Worm (Caenorhabditis elegans): ENCODE measurements around the gene mdt-27.

Gene mdt-27

DNA sequence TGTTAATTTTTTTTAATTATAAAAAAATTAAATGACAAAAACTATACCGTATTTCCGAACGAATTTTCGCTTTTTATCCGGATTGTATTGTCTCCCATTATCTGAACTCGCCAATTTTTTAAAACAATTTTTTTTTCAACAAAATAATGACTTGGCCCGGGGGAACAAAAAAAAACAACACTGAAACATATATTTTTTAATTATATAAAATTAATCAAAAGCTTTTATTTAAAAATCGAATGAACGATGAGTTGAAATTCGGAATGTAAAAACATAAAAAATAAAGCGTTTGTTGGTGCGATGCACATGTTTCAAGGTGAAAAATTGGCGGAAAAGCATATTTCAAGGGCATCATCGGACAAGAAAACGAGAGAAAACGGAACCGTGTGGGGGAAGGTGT, at the start of gene mdt-27:
Gene mdt-27 (minus strand): TSS at position 101 of the 400 bp plus-strand sequence.
- no peak for TF ChIP-seq lin-39 (tag; optimal IDR thresholded peaks at IDR 0.05)
- no peak for TF ChIP-seq ceh-20 (GFP tag; IDR thresholded peaks at IDR 0.05)
- no peak for TF ChIP-seq mxl-2 (GFP tag; conservative IDR thresholded peaks at IDR 0.05)
- peak; percentile 40 for TF ChIP-seq aha-1 (tag)
- TF ChIP-seq F26F4.8 (GFP tag; conservative IDR thresholded peaks at IDR 0.05): no peak
- no peak for TF ChIP-seq ceh-44 (GFP tag; IDR thresholded peaks at IDR 0.05)

DNA sequence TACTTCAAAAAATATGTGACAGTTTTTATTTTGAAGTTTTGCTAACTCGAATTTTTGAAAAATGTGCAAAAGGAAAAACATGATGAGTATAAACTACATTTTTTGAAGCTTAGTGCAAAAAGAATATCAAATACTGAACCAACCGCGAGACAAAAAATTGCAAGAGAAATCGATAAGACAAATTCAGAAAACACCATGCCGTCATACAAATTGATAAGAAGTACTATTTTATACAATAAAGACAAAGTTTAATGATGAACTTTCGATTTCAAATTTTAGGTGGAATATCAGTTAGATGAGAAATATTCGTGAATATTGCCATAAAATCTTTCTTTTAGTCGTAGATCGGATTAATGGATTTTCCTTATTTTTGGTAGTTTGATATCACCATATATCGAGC, 49.3 kb upstream of the mdt-27 start:
- TF ChIP-seq egl-27 (tag; optimal IDR thresholded peaks at IDR 0.05): no peak
- TF ChIP-seq unc-62 (GFP tag; optimal IDR thresholded peaks at IDR 0.05 in 1 of 2): no peak
- no peak for TF ChIP-seq unc-62 (tag; optimal IDR thresholded peaks at IDR 0.05)
- no peak for TF ChIP-seq jun-1 (tag; optimal IDR thresholded peaks at IDR 0.05)
- TF ChIP-seq dmd-6 (GFP tag; IDR thresholded peaks at IDR 0.05): peak; percentile 47
- TF ChIP-seq nhr-77 (tag; optimal IDR thresholded peaks at IDR 0.05): peak; percentile 7
- TF ChIP-seq hif-1 (tag; optimal IDR thresholded peaks at IDR 0.05): no peak
- no peak for TF ChIP-seq daf-16 (GFP tag; optimal IDR thresholded peaks at IDR 0.05)
- peak; percentile 52 for TF ChIP-seq daf-16 (tag; optimal IDR thresholded peaks at IDR 0.05)
- TF ChIP-seq dve-1 (tag; optimal IDR thresholded peaks at IDR 0.05; ENCODE audit: insufficient read depth): peak; percentile 22
- peak; percentile 43 for TF ChIP-seq nhr-28 (tag; optimal IDR thresholded peaks at IDR 0.05)

DNA sequence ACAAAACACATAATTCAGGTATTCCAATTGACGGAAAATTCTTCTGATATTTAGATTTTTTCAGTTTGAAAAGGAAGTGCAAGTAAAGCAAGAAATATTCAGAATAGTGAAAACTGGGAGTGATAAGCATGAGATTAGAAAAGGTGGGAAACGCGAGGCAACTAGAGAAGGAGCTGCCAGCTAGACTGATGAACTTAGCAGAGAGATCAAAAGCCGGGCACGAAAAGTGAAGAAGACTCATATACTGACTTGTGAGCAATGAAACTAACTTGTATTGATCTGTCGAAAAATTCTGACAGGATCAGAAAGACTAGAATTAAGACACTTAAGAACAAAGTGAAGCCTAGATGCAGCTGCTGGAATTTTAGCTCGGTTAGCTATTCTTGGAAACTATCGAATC, 48.0 kb upstream of the mdt-27 start, which contains the start of gene nhr-36:
Gene nhr-36 (minus strand): TSS at position 101 of the 400 bp plus-strand sequence.
- no peak for TF ChIP-seq set-16 (GFP tag; IDR thresholded peaks at IDR 0.05)
- TF ChIP-seq unc-62 (GFP tag; optimal IDR thresholded peaks at IDR 0.05 in 1 of 2): peak in 1 of 2 experiments; percentile 53
- TF ChIP-seq unc-62 (tag; optimal IDR thresholded peaks at IDR 0.05): no peak
- no peak for TF ChIP-seq Y105C5A.15 (GFP tag; IDR thresholded peaks at IDR 0.05)
- no peak for TF ChIP-seq zip-2 (tag; optimal IDR thresholded peaks at IDR 0.05)

DNA sequence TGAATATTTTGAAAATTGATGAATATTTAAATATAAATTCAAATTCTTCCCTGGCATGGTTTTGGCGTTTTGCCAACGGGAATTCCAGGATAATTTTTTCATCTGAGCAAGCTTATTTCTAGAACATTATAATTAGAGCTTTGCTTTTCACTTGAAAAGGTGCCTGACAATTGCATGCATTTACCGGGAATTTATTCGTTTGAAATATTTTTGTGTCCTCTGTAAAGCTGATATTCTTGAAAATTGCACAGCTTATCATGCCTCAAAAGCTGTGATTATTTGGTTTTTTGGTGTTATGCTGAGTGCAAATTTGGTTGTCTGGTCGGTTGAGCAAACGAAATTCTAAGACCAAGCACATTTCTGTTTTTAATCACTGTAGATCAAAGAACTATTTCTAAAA, 47.0 kb upstream of the mdt-27 start:
- no peak for TF ChIP-seq aly-2 (tag; optimal IDR thresholded peaks at IDR 0.05)
- TF ChIP-seq nhr-11 (tag; optimal IDR thresholded peaks at IDR 0.05): peak; percentile 4

DNA sequence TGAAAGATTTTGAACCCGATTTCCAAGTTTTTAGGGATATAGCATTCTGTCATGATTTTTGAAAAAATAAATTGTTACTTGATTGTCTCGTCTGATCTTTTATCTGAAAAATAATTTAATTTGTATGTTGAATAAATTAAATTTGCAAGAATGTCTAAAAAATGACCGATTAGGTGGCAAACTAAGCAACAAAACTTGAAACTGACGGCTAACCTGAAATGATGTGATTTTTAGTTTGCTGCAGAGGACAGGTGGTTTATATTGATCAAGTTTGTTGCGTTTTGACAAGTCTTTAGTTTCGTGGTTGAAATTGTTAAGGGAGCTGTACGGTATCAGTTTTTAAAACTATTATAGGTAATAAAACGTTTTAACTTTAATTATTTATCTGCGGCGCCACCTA, 44.0 kb upstream of the mdt-27 start, which contains the start of gene F07C3.16:
Gene F07C3.16 (minus strand): TSS at position 101 of the 400 bp plus-strand sequence.
- TF ChIP-seq unc-62 (GFP tag; optimal IDR thresholded peaks at IDR 0.05 in 1 of 2) (peak in 1 of 2 experiments; percentile 78), unc-62 (tag; optimal IDR thresholded peaks at IDR 0.05) (no peak), nhr-237 (tag; optimal IDR thresholded peaks at IDR 0.05) (no peak), daf-16 (GFP tag; optimal IDR thresholded peaks at IDR 0.05) (no peak), daf-16 (tag; optimal IDR thresholded peaks at IDR 0.05) (no peak)

DNA sequence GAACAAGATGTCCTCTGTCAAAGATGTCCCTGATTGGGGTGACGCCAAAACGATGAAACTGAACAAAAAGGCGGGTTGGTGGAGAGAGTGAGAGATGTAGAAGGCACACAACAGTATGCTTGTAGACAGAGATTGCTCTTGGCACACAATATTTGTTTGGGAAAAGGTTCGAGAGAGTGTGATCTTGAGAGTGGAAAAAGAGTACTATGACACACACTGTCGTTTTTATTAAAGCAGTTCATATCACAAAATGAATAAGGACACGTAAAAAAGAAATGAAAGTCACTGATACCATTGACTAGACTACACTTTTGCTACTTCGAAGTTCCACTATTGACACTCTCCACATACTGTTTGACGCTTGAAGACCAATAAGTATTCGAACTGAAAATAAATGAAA, 42.0 kb upstream of the mdt-27 start:
- TF ChIP-seq dmd-6 (GFP tag; IDR thresholded peaks at IDR 0.05): peak; percentile 81
- TF ChIP-seq dmd-8 (GFP tag; IDR thresholded peaks at IDR 0.05): no peak
- TF ChIP-seq ceh-44 (GFP tag; IDR thresholded peaks at IDR 0.05): no peak
- TF ChIP-seq dve-1 (tag; optimal IDR thresholded peaks at IDR 0.05; ENCODE audit: insufficient read depth): peak; percentile 82
- TF ChIP-seq zag-1 (tag; optimal IDR thresholded peaks at IDR 0.05): no peak
- TF ChIP-seq lin-1 (GFP tag; IDR thresholded peaks at IDR 0.05): 0 out of 2 replicates have a peak, but pooled peaks have one; percentile 27
- TF ChIP-seq hif-1 (tag; optimal IDR thresholded peaks at IDR 0.05): peak in 1 of 2 experiments; percentile 54
- TF ChIP-seq ceh-32 (tag; optimal IDR thresholded peaks at IDR 0.05; ENCODE audit: poor library complexity): no peak
- peak; percentile 72 for TF ChIP-seq nhr-48 (tag; optimal IDR thresholded peaks at IDR 0.05)
- peak; percentile 66 for TF ChIP-seq nhr-102 (tag; optimal IDR thresholded peaks at IDR 0.05)
- no peak for TF ChIP-seq dpl-1 (GFP tag; optimal IDR thresholded peaks at IDR 0.05)
- no peak for TF ChIP-seq ceh-82 (tag; optimal IDR thresholded peaks at IDR 0.05)
- TF ChIP-seq dmd-9 (GFP tag; IDR thresholded peaks at IDR 0.05): no peak
- TF ChIP-seq pqm-1 (tag; optimal IDR thresholded peaks at IDR 0.05): peak; percentile 92
- TF ChIP-seq aly-2 (tag; optimal IDR thresholded peaks at IDR 0.05): no peak
- TF ChIP-seq lin-39 (tag; optimal IDR thresholded peaks at IDR 0.05): no peak
- no peak for TF ChIP-seq lim-7 (GFP tag; IDR thresholded peaks at IDR 0.05)
- TF ChIP-seq daf-16 (GFP tag; optimal IDR thresholded peaks at IDR 0.05): no peak
- peak; percentile 71 for TF ChIP-seq daf-16 (tag; optimal IDR thresholded peaks at IDR 0.05)
- no peak for TF ChIP-seq spr-1 (tag; optimal IDR thresholded peaks at IDR 0.05)
- TF ChIP-seq zfp-3 (GFP tag; conservative IDR thresholded peaks at IDR 0.05): no peak
- no peak for TF ChIP-seq lin-29 (GFP tag; IDR thresholded peaks at IDR 0.05)
- TF ChIP-seq lir-3 (tag; optimal IDR thresholded peaks at IDR 0.05): no peak
- no peak for TF ChIP-seq unc-130 (GFP tag; optimal IDR thresholded peaks at IDR 0.05)
- TF ChIP-seq saeg-2 (GFP tag; IDR thresholded peaks at IDR 0.05): no peak
- TF ChIP-seq hlh-11 (tag; optimal IDR thresholded peaks at IDR 0.05): peak; percentile 82
- peak; percentile 92 for TF ChIP-seq php-3 (GFP tag; IDR thresholded peaks at IDR 0.05)

Measured in whole organism, L4 larva.